Worm (Caenorhabditis elegans) whole organism, L3 larva: ENCODE data around the gene faah-3.
"Not testable (repeated sequence)": the region's sequence is repeated elsewhere in the genome, so short reads cannot be mapped to it uniquely, and the experiment has no call there.

ENCODE experiments used
- R02D3.7 ChIP-seq: fragments of 150-350 bp; optimal IDR thresholded peaks from 2 replicates; lab custom pipeline; 2014; ENCODE audit warnings: missing biosample characterization, missing genetic modification characterization
- ama-1 ChIP-seq: fragments of 150-350 bp; optimal IDR thresholded peaks from 2 replicates; lab custom pipeline; 2018
- elt-1 ChIP-seq: fragments of 150-350 bp; optimal IDR thresholded peaks from 2 replicates; lab custom pipeline; 2014; ENCODE audit warnings: missing biosample characterization, missing genetic modification characterization
- elt-2 ChIP-seq: sonication (generic microtip); optimal IDR thresholded peaks from 2 replicates; lab custom pipeline; 2016; ENCODE audit warnings: missing genetic modification reagents, mild to moderate bottlenecking, missing genetic modification characterization, missing compliant biosample characterization
- fkh-2 ChIP-seq: fragments of 150-350 bp; optimal IDR thresholded peaks from 2 replicates; lab custom pipeline; 2014; ENCODE audit warnings: missing biosample characterization, missing genetic modification reagents, missing genetic modification characterization
- hmg-11 ChIP-seq: sonication (generic microtip); optimal IDR thresholded peaks from 2 replicates; lab custom pipeline; 2016; ENCODE audit warnings: missing genetic modification characterization, missing compliant biosample characterization
- lsy-12 ChIP-seq: sonication (generic microtip); optimal IDR thresholded peaks from 2 replicates; lab custom pipeline; 2016; ENCODE audit warnings: mild to moderate bottlenecking, missing genetic modification characterization, missing compliant biosample characterization
- mml-1 ChIP-seq: fragments of 150-350 bp; sonication (generic microtip); optimal IDR thresholded peaks from 3 replicates; lab custom pipeline; 2014; ENCODE audit warnings: missing biosample characterization, missing genetic modification characterization
- nhr-12 ChIP-seq: fragments of 150-350 bp; optimal IDR thresholded peaks from 2 replicates; lab custom pipeline; 2014; ENCODE audit warnings: missing biosample characterization, missing genetic modification characterization
- nhr-23 ChIP-seq: fragments of 150-350 bp; optimal IDR thresholded peaks from 2 replicates; lab custom pipeline; 2014; ENCODE audit warnings: missing biosample characterization, missing genetic modification reagents, missing genetic modification characterization
- nhr-25 ChIP-seq: sonication (generic microtip); optimal IDR thresholded peaks from 2 replicates; lab custom pipeline; 2017; ENCODE audit warnings: missing biosample characterization, missing genetic modification characterization
- nhr-67 ChIP-seq: fragments of 150-350 bp; optimal IDR thresholded peaks from 2 replicates; lab custom pipeline; 2014; ENCODE audit warnings: missing biosample characterization, missing genetic modification characterization
- nhr-76 ChIP-seq: fragments of 150-350 bp; sonication (generic microtip); optimal IDR thresholded peaks from 5 replicates; lab custom pipeline; 2014; ENCODE audit warnings: missing biosample characterization, missing genetic modification characterization
- nhr-77 ChIP-seq: fragments of 150-350 bp; optimal IDR thresholded peaks from 2 replicates; lab custom pipeline; 2014; ENCODE audit warnings: missing biosample characterization, missing genetic modification characterization
- pha-4 ChIP-seq: fragments of 150-350 bp; optimal IDR thresholded peaks from 2 replicates; lab custom pipeline; 2014; ENCODE audit warnings: missing biosample characterization, missing genetic modification reagents, missing genetic modification characterization
- tbx-2 ChIP-seq: sonication (generic microtip); optimal IDR thresholded peaks from 2 replicates; lab custom pipeline; 2016; ENCODE audit warnings: mild to moderate bottlenecking, missing genetic modification characterization, missing compliant biosample characterization
- unc-62 ChIP-seq: fragments of 150-350 bp; sonication (generic microtip); optimal IDR thresholded peaks from 4 replicates; lab custom pipeline; 2014; ENCODE audit warnings: missing biosample characterization, missing genetic modification reagents, missing genetic modification characterization
- ztf-4 ChIP-seq: fragments of 150-350 bp; optimal IDR thresholded peaks from 2 replicates; lab custom pipeline; 2014; ENCODE audit warnings: missing biosample characterization, missing genetic modification characterization

The faah-3 gene

ce11 chrIV:919690-920089, 25.8 kb downstream of the faah-3 start, which contains the start of gene F58H7.5:
F58H7.5 (plus strand) TSS chrIV:919990.
- TF ChIP-seq nhr-76 (tag; lab: Kevin White, UChicago) (no peak), nhr-23 (tag; lab: Kevin White, UChicago) (no peak), ama-1 (no peak), elt-2 (tag; lab: Kevin White, UChicago) (no peak), fkh-2 (tag; lab: Kevin White, UChicago) (no peak), elt-1 (tag; lab: Kevin White, UChicago) (no peak), unc-62 (no peak), ztf-4 (tag; lab: Kevin White, UChicago) (no peak), nhr-67 (tag; lab: Kevin White, UChicago) (no peak)

ce11 chrIV:917640-918039, 27.8 kb downstream of the faah-3 start:
- TF ChIP-seq nhr-12 (tag; lab: Kevin White, UChicago) (no peak), nhr-76 (tag; lab: Kevin White, UChicago) (no peak)

- TF ChIP-seq pha-4 (tag; lab: Kevin White, UChicago), result no peak
- no peak for TF ChIP-seq tbx-2 (tag; lab: Kevin White, UChicago)
- no peak for TF ChIP-seq R02D3.7 (tag; lab: Kevin White, UChicago)
- no peak for TF ChIP-seq elt-1 (tag; lab: Kevin White, UChicago)
- no peak for TF ChIP-seq lsy-12 (tag; lab: Kevin White, UChicago)
- no peak for TF ChIP-seq fkh-2 (tag; lab: Kevin White, UChicago)
- no peak for TF ChIP-seq nhr-25 (tag; lab: Kevin White, UChicago)
- TF ChIP-seq mml-1 (tag; lab: Kevin White, UChicago), result no peak
- TF ChIP-seq hmg-11 (tag; lab: Kevin White, UChicago), result no peak
These were observed 30.6 kb downstream of the faah-3 start for ce11 chrIV:914856-915255.

DNA sequence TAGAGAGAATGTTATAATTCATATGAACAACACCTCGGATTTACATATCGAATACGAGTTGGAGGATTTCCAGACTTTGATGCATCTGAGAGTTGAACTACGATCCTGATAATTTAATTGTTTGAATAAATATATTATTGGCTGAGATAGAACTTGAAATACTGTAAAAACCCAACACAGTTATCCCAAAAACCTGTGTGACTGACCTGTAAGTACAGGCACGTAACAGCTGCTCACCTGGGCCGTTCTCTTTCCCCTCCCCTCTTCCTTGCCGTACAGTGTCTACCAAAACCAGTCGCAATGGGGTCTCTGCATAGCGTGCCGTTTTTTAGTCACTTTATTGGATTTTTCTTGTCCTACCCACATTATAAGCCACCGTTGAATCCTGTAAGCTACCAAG, 40.5 kb downstream of the faah-3 start, which contains the start of gene fbxc-12:
Gene fbxc-12 (plus strand): TSS at position 301 of the 400 bp plus-strand sequence.
- not testable (repeated sequence) for TF ChIP-seq lsy-12 (tag; lab: Kevin White, UChicago); nhr-77 (tag; lab: Kevin White, UChicago); unc-62
